Fruit fly (Drosophila melanogaster) whole organism, pupa: Measurements from ENCODE around the gene zormin.

ENCODE experiments used
- CG10348 ChIP-seq: fragments of 200-800 bp; sonication (Bioruptor generic); IDR thresholded peaks from 2 replicates; pipeline ENCODE4 v1.3.6; 2022; ENCODE audit warnings: missing biosample characterization, missing genetic modification characterization
- CG12605 ChIP-seq: fragments of 200-800 bp; sonication (Bioruptor generic); IDR thresholded peaks from 2 replicates; pipeline ENCODE4 v1.3.6; 2022; ENCODE audit warnings: missing biosample characterization, missing genetic modification characterization
- CG13204 ChIP-seq: fragments of 200-800 bp; sonication (Bioruptor generic); optimal IDR thresholded peaks from 2 replicates; lab custom pipeline; 2018; ENCODE audit warnings: missing biosample characterization, mild to moderate bottlenecking, missing genetic modification characterization, moderate library complexity
- CG14655 ChIP-seq: fragments of 200-800 bp; sonication (Bioruptor generic); optimal IDR thresholded peaks from 3 replicates; lab custom pipeline; 2017; ENCODE audit warnings: mild to moderate bottlenecking, missing biosample characterization, missing genetic modification reagents, missing genetic modification characterization
- CG15710 ChIP-seq: fragments of 200-800 bp; sonication (Bioruptor generic); optimal IDR thresholded peaks from 2 replicates; lab custom pipeline; 2018; ENCODE audit warnings: missing biosample characterization, mild to moderate bottlenecking, missing genetic modification characterization, moderate library complexity
- CG17806 ChIP-seq: fragments of 200-800 bp; sonication (Bioruptor generic); optimal IDR thresholded peaks from 2 replicates; lab custom pipeline; 2018; ENCODE audit warnings: missing biosample characterization, mild to moderate bottlenecking, missing genetic modification characterization, moderate library complexity
- CG32121 ChIP-seq: fragments of 200-800 bp; sonication (Bioruptor generic); IDR thresholded peaks from 2 replicates; pipeline ENCODE4 v1.3.6; 2022; ENCODE audit warnings: missing biosample characterization, missing genetic modification characterization
- CG34367 ChIP-seq: fragments of 200-800 bp; sonication (Bioruptor generic); optimal IDR thresholded peaks from 2 replicates; lab custom pipeline; 2018; ENCODE audit warnings: missing biosample characterization, mild to moderate bottlenecking, missing genetic modification characterization
- CG4496 ChIP-seq: fragments of 200-800 bp; sonication (Bioruptor generic); IDR thresholded peaks from 3 replicates; pipeline ENCODE4 v1.3.6; 2022; ENCODE audit warnings: missing biosample characterization, missing genetic modification characterization
- CG8159 ChIP-seq: fragments of 200-800 bp; sonication (Bioruptor generic); optimal IDR thresholded peaks from 3 replicates; lab custom pipeline; 2018; ENCODE audit warnings: missing biosample characterization, mild to moderate bottlenecking, missing genetic modification characterization, moderate library complexity
- CG8301 ChIP-seq: fragments of 200-800 bp; sonication (Bioruptor generic); optimal IDR thresholded peaks from 2 replicates; lab custom pipeline; 2018; ENCODE audit warnings: missing biosample characterization, mild to moderate bottlenecking, missing genetic modification characterization
- CG9948 ChIP-seq: fragments of 200-800 bp; sonication (Bioruptor generic); optimal IDR thresholded peaks from 2 replicates; lab custom pipeline; 2018; ENCODE audit warnings: missing biosample characterization, mild to moderate bottlenecking, missing genetic modification characterization, moderate library complexity
- D1 ChIP-seq: fragments of 200-800 bp; sonication (Bioruptor generic); optimal IDR thresholded peaks from 2 replicates; lab custom pipeline; 2018; ENCODE audit warnings: missing biosample characterization, mild to moderate bottlenecking, missing genetic modification characterization, moderate library complexity
- EcR ChIP-seq: fragments of 200-800 bp; sonication (Bioruptor generic); optimal IDR thresholded peaks from 3 replicates; lab custom pipeline; 2019; ENCODE audit warnings: missing biosample characterization, missing genetic modification characterization, mild to moderate bottlenecking, moderate library complexity, missing genetic modification reagents
- Ets98B ChIP-seq: fragments of 200-800 bp; sonication (Bioruptor generic); IDR thresholded peaks from 2 replicates; pipeline ENCODE4 v1.3.6; 2022; ENCODE audit warnings: missing biosample characterization, missing genetic modification characterization
- Pif1A ChIP-seq: fragments of 200-800 bp; sonication (Bioruptor generic); optimal IDR thresholded peaks from 3 replicates; lab custom pipeline; 2016; ENCODE audit warnings: missing biosample characterization, missing genetic modification characterization
- Pif1B ChIP-seq: fragments of 200-800 bp; sonication (Bioruptor generic); optimal IDR thresholded peaks from 3 replicates; lab custom pipeline; 2016; ENCODE audit warnings: missing biosample characterization, missing genetic modification characterization
- Snoo ChIP-seq: fragments of 200-800 bp; sonication (Bioruptor generic); optimal IDR thresholded peaks from 3 replicates; lab custom pipeline; 2017; ENCODE audit warnings: missing biosample characterization, mild to moderate bottlenecking, missing genetic modification characterization, inconsistent platforms
- fd96Ca ChIP-seq: fragments of 200-800 bp; sonication (Bioruptor generic); IDR thresholded peaks from 3 replicates; pipeline ENCODE4 v1.3.6; 2022; ENCODE audit warnings: missing biosample characterization, missing genetic modification characterization
- gl ChIP-seq: fragments of 200-800 bp; sonication (Bioruptor generic); optimal IDR thresholded peaks from 2 replicates; lab custom pipeline; 2018; ENCODE audit warnings: missing biosample characterization, mild to moderate bottlenecking, missing genetic modification characterization
- rn ChIP-seq: fragments of 200-800 bp; sonication (Bioruptor generic); IDR thresholded peaks from 2 replicates; pipeline ENCODE4 v1.3.6; 2022; ENCODE audit warnings: missing biosample characterization, missing genetic modification characterization

zormin gene

dm6 chr3L:2164031-2164537 lies 12.6 kb upstream of the zormin start:
- TF ChIP-seq EcR (GFP tag; lab: Kevin White, UChicago) (peak; percentile 74), rn (peak; percentile 63; the same call in 1 of the 2 replicates), Ets98B (peak; percentile 44; the same call in 1 of the 2 replicates), CG12605 (GFP tag; lab: Robert Waterston, UW) (peak; percentile 53), fd96Ca (GFP tag; lab: Robert Waterston, UW) (no peak), CG15710 (tag; lab: Kevin White, UChicago) (peak; percentile 90), CG34367 (tag; lab: Kevin White, UChicago) (peak; percentile 78), CG8159 (peak; percentile 97), CG9948 (peak; percentile 85), Pif1A (peak; percentile 86), D1 (tag; lab: Kevin White, UChicago) (peak; percentile 91), CG4496 (GFP tag; lab: Robert Waterston, UW) (peak; percentile 75; the same call in 2 of the 3 replicates), Snoo (tag; lab: Kevin White, UChicago) (peak; percentile 95), CG14655 (peak; percentile 73), CG17806 (tag; lab: Kevin White, UChicago) (peak; percentile 96), Pif1B (GFP tag; lab: Kevin White, UChicago) (peak; percentile 77), gl (tag; lab: Kevin White, UChicago) (peak; percentile 86), CG13204 (GFP tag; lab: Kevin White, UChicago) (peak; percentile 69), CG8301 (tag; lab: Kevin White, UChicago) (peak; percentile 58), CG10348 (GFP tag; lab: Robert Waterston, UW) (no peak), CG32121 (peak; percentile 19; the same call in 1 of the 2 replicates)

DNA sequence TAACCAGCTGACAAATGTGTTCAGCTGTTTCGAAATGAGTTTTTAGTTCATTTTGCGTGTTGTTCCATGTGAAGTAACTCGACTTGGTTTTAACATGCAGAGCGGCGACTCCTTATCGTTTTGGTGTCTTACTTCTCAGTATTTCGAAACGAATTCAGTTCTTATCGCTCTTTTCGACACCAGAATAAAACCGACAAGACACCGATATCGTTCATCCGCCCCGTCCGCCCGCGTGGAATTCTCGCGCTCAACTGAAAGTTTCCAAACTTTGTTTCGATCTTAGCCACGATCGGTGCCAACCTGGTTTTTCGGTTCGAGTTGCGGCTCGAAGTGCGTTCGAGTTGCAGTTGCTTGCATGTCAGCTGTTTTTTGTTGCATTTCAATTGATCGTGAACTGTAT lies 12.1 kb upstream of the zormin start, which contains the start of gene CG15822:
Gene CG15822 (minus strand): TSS at position 256 of the 400 bp plus-strand sequence.
- no peak for TF ChIP-seq Pif1A
- TF ChIP-seq EcR (GFP tag; lab: Kevin White, UChicago), result no peak
- TF ChIP-seq rn, result no peak
- no peak for TF ChIP-seq fd96Ca (GFP tag; lab: Robert Waterston, UW)
- no peak for TF ChIP-seq CG15710 (tag; lab: Kevin White, UChicago)
- TF ChIP-seq CG13204 (GFP tag; lab: Kevin White, UChicago), result no peak
- TF ChIP-seq CG14655, result no peak
- no peak for TF ChIP-seq CG4496 (GFP tag; lab: Robert Waterston, UW)
- no peak for TF ChIP-seq CG34367 (tag; lab: Kevin White, UChicago)
- TF ChIP-seq CG17806 (tag; lab: Kevin White, UChicago), result no peak
- TF ChIP-seq CG10348 (GFP tag; lab: Robert Waterston, UW), result no peak
- TF ChIP-seq gl (tag; lab: Kevin White, UChicago), result no peak
- TF ChIP-seq Ets98B, result no peak
- TF ChIP-seq Pif1B (GFP tag; lab: Kevin White, UChicago), result no peak
- TF ChIP-seq CG32121, result no peak
- TF ChIP-seq Snoo (tag; lab: Kevin White, UChicago), result no peak

DNA sequence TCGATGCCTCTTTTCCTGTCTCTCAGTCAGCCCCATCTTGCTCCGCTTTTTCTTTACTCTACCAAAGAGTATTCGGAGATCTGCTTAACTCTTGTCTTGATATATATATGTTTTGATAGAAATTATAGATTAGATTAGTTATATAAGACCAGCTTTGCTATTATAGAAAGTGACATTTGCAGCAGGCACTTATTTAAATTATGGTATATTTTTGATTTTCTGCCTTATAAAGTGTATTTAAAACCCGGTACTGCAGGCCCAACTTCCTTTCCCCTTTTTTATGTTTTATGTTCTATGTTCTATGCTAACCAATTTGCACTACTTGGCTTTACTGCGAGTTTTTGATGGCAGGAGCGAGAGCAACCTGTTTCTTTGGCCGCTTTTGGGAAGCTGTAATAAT lies 11.1 kb upstream of the zormin start:
- peak; percentile 78 for TF ChIP-seq CG8301 (tag; lab: Kevin White, UChicago)
- peak; percentile 15 for TF ChIP-seq CG15710 (tag; lab: Kevin White, UChicago)
- no peak for TF ChIP-seq CG10348 (GFP tag; lab: Robert Waterston, UW)
- no peak for TF ChIP-seq gl (tag; lab: Kevin White, UChicago)
- no peak for TF ChIP-seq rn
- TF ChIP-seq Pif1A, result no peak
- no peak for TF ChIP-seq CG34367 (tag; lab: Kevin White, UChicago)
- no peak for TF ChIP-seq Pif1B (GFP tag; lab: Kevin White, UChicago)
- TF ChIP-seq CG12605 (GFP tag; lab: Robert Waterston, UW), result 0 out of 2 replicates have a peak, but pooled peaks have one; percentile 18
- no peak for TF ChIP-seq EcR (GFP tag; lab: Kevin White, UChicago)
- TF ChIP-seq CG4496 (GFP tag; lab: Robert Waterston, UW), result peak; percentile 60
- peak; percentile 86 for TF ChIP-seq CG14655
- TF ChIP-seq Ets98B, result peak; percentile 58
- TF ChIP-seq CG8159, result peak; percentile 43
- no peak for TF ChIP-seq CG13204 (GFP tag; lab: Kevin White, UChicago)
- TF ChIP-seq fd96Ca (GFP tag; lab: Robert Waterston, UW), result peak; percentile 20; the same call in 1 of the 3 replicates
- TF ChIP-seq CG17806 (tag; lab: Kevin White, UChicago), result peak; percentile 43
- TF ChIP-seq CG9948, result peak; percentile 30
- TF ChIP-seq D1 (tag; lab: Kevin White, UChicago), result no peak
- peak; percentile 53 for TF ChIP-seq CG32121
- no peak for TF ChIP-seq Snoo (tag; lab: Kevin White, UChicago)
- TF ChIP-seq, all 21 proteins: peak for 11

DNA sequence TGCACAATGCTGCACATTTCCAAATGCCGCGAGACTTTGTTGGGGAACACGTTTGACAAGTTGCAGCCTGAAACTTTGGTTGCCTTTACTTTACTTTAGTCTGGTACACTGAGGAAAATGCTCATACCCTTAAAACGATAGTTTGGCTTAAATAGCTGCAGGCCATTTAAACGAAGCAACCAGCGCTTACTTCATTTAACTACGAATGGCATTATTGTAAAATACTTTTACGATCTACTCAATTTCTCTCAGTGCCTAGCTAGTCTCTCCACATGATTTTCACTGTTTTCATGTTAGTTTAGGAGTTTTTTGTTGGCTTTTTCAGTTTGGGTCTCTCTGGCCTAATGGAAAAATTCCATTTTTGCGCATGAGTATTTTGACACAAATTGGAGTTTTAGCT lies 10.5 kb upstream of the zormin start:
- TF ChIP-seq CG32121 (peak; percentile 95), CG12605 (GFP tag; lab: Robert Waterston, UW) (peak; percentile 91), D1 (tag; lab: Kevin White, UChicago) (peak; percentile 6), CG4496 (GFP tag; lab: Robert Waterston, UW) (peak; percentile 97), Ets98B (peak; percentile 98), fd96Ca (GFP tag; lab: Robert Waterston, UW) (peak; percentile 98), Snoo (tag; lab: Kevin White, UChicago) (peak; percentile 82), CG15710 (tag; lab: Kevin White, UChicago) (peak; percentile 68), CG8301 (tag; lab: Kevin White, UChicago) (peak; percentile 93), gl (tag; lab: Kevin White, UChicago) (peak; percentile 36), Pif1A (peak; percentile 87), CG34367 (tag; lab: Kevin White, UChicago) (peak; percentile 53), Pif1B (GFP tag; lab: Kevin White, UChicago) (peak; percentile 80), CG13204 (GFP tag; lab: Kevin White, UChicago) (no peak), CG9948 (peak; percentile 74), rn (peak; percentile 90), CG10348 (GFP tag; lab: Robert Waterston, UW) (peak; percentile 83), CG17806 (tag; lab: Kevin White, UChicago) (peak; percentile 86), EcR (GFP tag; lab: Kevin White, UChicago) (no peak), CG14655 (peak; percentile 95), CG8159 (peak; percentile 72)

DNA sequence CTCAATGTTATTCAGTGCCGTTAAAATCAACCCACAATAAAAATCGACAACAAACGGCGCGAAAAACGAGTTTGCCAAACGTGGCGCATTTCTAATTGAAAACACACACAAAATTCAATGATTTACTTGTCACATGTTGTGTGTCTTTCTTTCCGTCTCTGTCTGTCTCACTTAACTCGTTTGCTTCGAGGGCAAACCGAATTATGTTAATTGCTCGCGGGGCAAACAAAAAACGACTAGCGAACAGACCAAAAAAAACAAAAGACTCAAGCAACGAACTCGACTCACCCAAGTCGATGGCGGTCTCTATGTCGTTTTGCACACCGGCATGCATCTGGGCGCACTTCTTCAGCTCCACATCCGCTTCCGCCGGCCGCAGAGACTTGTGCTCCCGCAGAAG lies 8.3 kb upstream of the zormin start:
- TF ChIP-seq CG8159 (no peak), CG13204 (GFP tag; lab: Kevin White, UChicago) (no peak), CG34367 (tag; lab: Kevin White, UChicago) (no peak), CG9948 (no peak), gl (tag; lab: Kevin White, UChicago) (no peak), CG15710 (tag; lab: Kevin White, UChicago) (no peak), CG10348 (GFP tag; lab: Robert Waterston, UW) (no peak), EcR (GFP tag; lab: Kevin White, UChicago) (no peak), CG14655 (no peak)
